Fruit fly (Drosophila melanogaster) whole organism, adult: Measurements from ENCODE around the gene Nep7.
A peak's percentile ranks its signal among the peaks of the same experiment; 100 is the strongest.
"Not testable (repeated sequence)": the region's sequence is repeated elsewhere in the genome, so short reads cannot be mapped to it uniquely, and the experiment has no call there.

ENCODE experiments used
- CG11617 ChIP-seq: fragments of 200-800 bp; sonication (Bioruptor generic); optimal IDR thresholded peaks from 2 replicates; lab custom pipeline; 2017; ENCODE audit warnings: mild to moderate bottlenecking, missing biosample characterization, missing genetic modification reagents, missing genetic modification characterization
- CG12768 ChIP-seq: fragments of 200-800 bp; sonication (Bioruptor generic); optimal IDR thresholded peaks from 2 replicates; lab custom pipeline; 2017; ENCODE audit warnings: missing biosample characterization, missing genetic modification characterization, mild to moderate bottlenecking, moderate library complexity, missing genetic modification reagents
- CG14711 ChIP-seq: fragments of 200-800 bp; sonication (Bioruptor generic); optimal IDR thresholded peaks from 2 replicates; lab custom pipeline; 2018; ENCODE audit warnings: missing biosample characterization, mild to moderate bottlenecking, missing genetic modification characterization, moderate library complexity
- CG1620 ChIP-seq: fragments of 200-800 bp; sonication (Bioruptor generic); optimal IDR thresholded peaks from 2 replicates; lab custom pipeline; 2016; ENCODE audit warnings: missing biosample characterization, missing genetic modification characterization
- CG33017 ChIP-seq: fragments of 200-800 bp; sonication (Bioruptor generic); optimal IDR thresholded peaks from 2 replicates; lab custom pipeline; 2018; ENCODE audit warnings: missing biosample characterization, mild to moderate bottlenecking, missing genetic modification characterization, moderate library complexity
- CG5204 ChIP-seq: fragments of 200-800 bp; sonication (Bioruptor generic); optimal IDR thresholded peaks from 2 replicates; lab custom pipeline; 2016; ENCODE audit warnings: missing biosample characterization, missing genetic modification characterization
- CG7045 ChIP-seq: fragments of 200-800 bp; sonication (Bioruptor generic); optimal IDR thresholded peaks from 2 replicates; lab custom pipeline; 2017; ENCODE audit warnings: missing biosample characterization, mild to moderate bottlenecking, missing genetic modification characterization
- CG7101 ChIP-seq: fragments of 200-800 bp; sonication (Bioruptor generic); optimal IDR thresholded peaks from 2 replicates; lab custom pipeline; 2018; ENCODE audit warnings: missing biosample characterization, mild to moderate bottlenecking, missing genetic modification characterization, moderate library complexity
- Clk ChIP-seq: fragments of 200-800 bp; sonication (Bioruptor generic); optimal IDR thresholded peaks from 2 replicates; lab custom pipeline; 2017; ENCODE audit warnings: missing biosample characterization, missing genetic modification characterization
- Crg-1 ChIP-seq: fragments of 200-800 bp; sonication (Bioruptor generic); optimal IDR thresholded peaks from 2 replicates; lab custom pipeline; 2016; ENCODE audit warnings: missing biosample characterization, missing genetic modification characterization
- Hr96 ChIP-seq: fragments of 200-800 bp; sonication (Bioruptor generic); optimal IDR thresholded peaks from 2 replicates; lab custom pipeline; 2016; ENCODE audit warnings: missing biosample characterization, missing genetic modification characterization
- Mnt ChIP-seq: fragments of 200-800 bp; sonication (Bioruptor generic); optimal IDR thresholded peaks from 2 replicates; lab custom pipeline; 2016; ENCODE audit warnings: missing biosample characterization, mild to moderate bottlenecking, missing genetic modification characterization
- bab1 ChIP-seq: fragments of 200-800 bp; sonication (Bioruptor generic); optimal IDR thresholded peaks from 3 replicates; lab custom pipeline; 2019; ENCODE audit warnings: missing biosample characterization, mild to moderate bottlenecking, missing genetic modification characterization, moderate library complexity
- cic ChIP-seq: fragments of 200-800 bp; sonication (Bioruptor generic); optimal IDR thresholded peaks from 2 replicates; lab custom pipeline; 2017; ENCODE audit warnings: missing biosample characterization, mild to moderate bottlenecking, missing genetic modification characterization, moderate library complexity
- cnc ChIP-seq, 2 experiments: fragments of >200 bp; optimal IDR thresholded peaks; 2 replicates each; lab custom pipeline; 2017
- kay ChIP-seq: fragments of 200-800 bp; sonication (Bioruptor generic); peaks from one replicate; lab custom pipeline; 2016; ENCODE audit warnings: missing biosample characterization, missing genetic modification characterization, borderline replicate concordance
- ovo ChIP-seq: fragments of 200-800 bp; sonication (Bioruptor generic); optimal IDR thresholded peaks from 2 replicates; lab custom pipeline; 2016; ENCODE audit warnings: missing biosample characterization, missing genetic modification characterization
- pad ChIP-seq: fragments of 200-800 bp; sonication (Bioruptor generic); optimal IDR thresholded peaks from 3 replicates; lab custom pipeline; 2017; ENCODE audit warnings: missing biosample characterization, missing genetic modification characterization, mild to moderate bottlenecking, moderate library complexity, missing genetic modification reagents
- tj ChIP-seq: fragments of 200-800 bp; sonication (Bioruptor generic); optimal IDR thresholded peaks from 3 replicates; lab custom pipeline; 2017; ENCODE audit warnings: missing biosample characterization, mild to moderate bottlenecking, missing genetic modification characterization, moderate library complexity
- toe ChIP-seq: fragments of 200-800 bp; sonication (Bioruptor generic); optimal IDR thresholded peaks from 2 replicates; lab custom pipeline; 2016; ENCODE audit warnings: missing biosample characterization, missing genetic modification characterization

The Nep7 gene

dm6 chr3R:27959145-27959544 is 4.4 kb downstream of the Nep7 start, which contains the start of the genes CG42487 and CG4884:
Gene CG42487 (minus strand): TSS chr3R:27959245.
Gene CG4884 (minus strand): TSS chr3R:27959245.
- not testable (repeated sequence) for TF ChIP-seq pad, Clk, CG11617 (GFP tag; lab: Kevin White, UChicago)

dm6 chr3R:27960473-27960872 is 5.8 kb downstream of the Nep7 start, which contains the start of gene CG31253:
Gene CG31253 (minus strand): TSS chr3R:27960573.
- not testable (repeated sequence) for TF ChIP-seq CG1620, Mnt, CG11617 (GFP tag; lab: Kevin White, UChicago)

- not testable (repeated sequence) for TF ChIP-seq cic (GFP tag; lab: Kevin White, UChicago); CG14711 (tag; lab: Kevin White, UChicago); cnc (optimal IDR thresholded peaks at IDR 0.05; lab: Kevin White, UChicago)
These were observed 8.4 kb downstream of the Nep7 start, which contains the start of the genes CG31131 and CG4849 for dm6 chr3R:27963119-27963518. Gene CG31131 (minus strand): TSS chr3R:27963219. Gene CG4849 (plus strand): TSS chr3R:27963415.

- TF ChIP-seq cic (GFP tag; lab: Kevin White, UChicago), result no peak
- peak; percentile 47 for TF ChIP-seq tj (GFP tag; lab: Kevin White, UChicago)
- TF ChIP-seq CG7045 (GFP tag; lab: Kevin White, UChicago), result no peak
- TF ChIP-seq CG5204 (GFP tag; lab: Kevin White, UChicago), result no peak
- no peak for TF ChIP-seq CG33017 (tag; lab: Kevin White, UChicago)
- no peak for TF ChIP-seq Clk (GFP tag; lab: Kevin White, UChicago)
These were observed 32.1 kb downstream of the Nep7 start for dm6 chr3R:27986794-27987193.

dm6 chr3R:27987329-27987728 is 32.6 kb downstream of the Nep7 start:
- TF ChIP-seq Hr96 (no peak), CG5204 (GFP tag; lab: Kevin White, UChicago) (no peak), tj (GFP tag; lab: Kevin White, UChicago) (peak; percentile 42), CG7101 (tag; lab: Kevin White, UChicago) (peak; percentile 78), bab1 (GFP tag; lab: Kevin White, UChicago) (peak; percentile 15), CG11617 (GFP tag; lab: Kevin White, UChicago) (peak; percentile 63), CG14711 (tag; lab: Kevin White, UChicago) (peak; percentile 78), Clk (GFP tag; lab: Kevin White, UChicago) (no peak), CG33017 (tag; lab: Kevin White, UChicago) (peak; percentile 36), CG7045 (GFP tag; lab: Kevin White, UChicago) (peak; percentile 57)

dm6 chr3R:27987772-27988171 is 33.1 kb downstream of the Nep7 start:
- TF ChIP-seq CG11617 (GFP tag; lab: Kevin White, UChicago), result no peak
- TF ChIP-seq tj (GFP tag; lab: Kevin White, UChicago), result peak; percentile 22
- TF ChIP-seq kay, result no peak

- TF ChIP-seq CG12768 (GFP tag; lab: Kevin White, UChicago), result no peak
- peak; percentile 30 for TF ChIP-seq Mnt (GFP tag; lab: Kevin White, UChicago)
- TF ChIP-seq Hr96, result peak; percentile 15
- no peak for TF ChIP-seq ovo
- TF ChIP-seq pad (GFP tag; lab: Kevin White, UChicago), result peak; percentile 14
- TF ChIP-seq kay, result peak; percentile 6
These were observed 33.5 kb downstream of the Nep7 start, which contains the start of gene betaTub97EF for dm6 chr3R:27988189-27988588. Gene betaTub97EF (minus strand): TSS chr3R:27988384.

dm6 chr3R:27988647-27989430 is 34.1 kb downstream of the Nep7 start:
- TF ChIP-seq toe (GFP tag; lab: Kevin White, UChicago), result peak; percentile 47
- peak; percentile 68 for TF ChIP-seq kay
- TF ChIP-seq cnc (optimal IDR thresholded peaks at IDR 0.05; lab: Kevin White, UChicago), result no peak
- TF ChIP-seq Crg-1 (GFP tag; lab: Kevin White, UChicago), result no peak
- peak; percentile 3 for TF ChIP-seq CG7101 (tag; lab: Kevin White, UChicago)
- TF ChIP-seq ovo, result no peak
- peak; percentile 64 for TF ChIP-seq tj (GFP tag; lab: Kevin White, UChicago)
- peak; percentile 47 for TF ChIP-seq CG7045 (GFP tag; lab: Kevin White, UChicago)
- TF ChIP-seq CG33017 (tag; lab: Kevin White, UChicago), result peak; percentile 3
- peak; percentile 26 for TF ChIP-seq Hr96
- TF ChIP-seq CG5204 (GFP tag; lab: Kevin White, UChicago), result peak; percentile 30
- peak; percentile 63 for TF ChIP-seq CG12768 (GFP tag; lab: Kevin White, UChicago)
- TF ChIP-seq cic (GFP tag; lab: Kevin White, UChicago), result peak; percentile 9
- peak; percentile 88 for TF ChIP-seq pad (GFP tag; lab: Kevin White, UChicago)
- TF ChIP-seq CG14711 (tag; lab: Kevin White, UChicago), result peak; percentile 5
- TF ChIP-seq CG1620 (GFP tag; lab: Kevin White, UChicago), result peak; percentile 27
- peak; percentile 44 for TF ChIP-seq bab1 (GFP tag; lab: Kevin White, UChicago)
- peak; percentile 58 for TF ChIP-seq CG11617 (GFP tag; lab: Kevin White, UChicago)
- no peak for TF ChIP-seq Clk (GFP tag; lab: Kevin White, UChicago)
- TF ChIP-seq Mnt (GFP tag; lab: Kevin White, UChicago), result peak; percentile 55
